Worm (Caenorhabditis elegans): ENCODE data around the gene B0218.5.

DNA sequence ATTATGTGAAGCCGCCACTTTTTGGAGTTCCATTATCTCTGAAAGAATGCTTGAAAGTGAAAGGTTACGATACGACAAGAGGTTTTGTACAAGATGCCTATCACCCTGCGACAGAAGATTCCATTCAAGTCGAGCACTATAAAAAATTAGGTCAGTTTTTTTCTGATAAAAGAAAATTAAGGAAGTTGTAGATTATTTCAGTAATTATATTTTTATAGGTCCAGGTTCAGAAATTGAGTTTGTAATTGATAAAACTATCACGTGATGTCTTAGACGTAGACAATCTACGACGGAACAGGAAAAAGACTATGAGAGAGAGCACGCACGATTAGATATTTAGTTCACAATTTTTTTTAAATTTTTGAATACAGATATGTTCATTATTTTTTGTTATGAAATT is 2.9 kb upstream of the B0218.5 start:
- TF ChIP-seq cog-1 (tag; optimal IDR thresholded peaks at IDR 0.05) (no peak), ztf-23 (GFP tag; IDR thresholded peaks at IDR 0.05) (no peak), med-1 (GFP tag; optimal IDR thresholded peaks at IDR 0.05; ENCODE audit: insufficient read depth) (no peak), ztf-29 (GFP tag; IDR thresholded peaks at IDR 0.05) (no peak), ref-1 (GFP tag; conservative IDR thresholded peaks at IDR 0.05) (no peak), flt-1 (GFP tag; IDR thresholded peaks at IDR 0.05) (no peak), klf-2 (GFP tag; conservative IDR thresholded peaks at IDR 0.05) (no peak), tab-1 (GFP tag; IDR thresholded peaks at IDR 0.05) (no peak)
